Fruit fly (Drosophila melanogaster) whole organism, wandering third instar larva: ENCODE data around the gene Atxn7.
A peak's percentile ranks its signal among the peaks of the same experiment; 100 is the strongest.

Experiments used
- Abd-B ChIP-seq: fragments of >200 bp; optimal IDR thresholded peaks from 2 replicates; lab custom pipeline; 2017; ENCODE audit warnings: missing biosample characterization, missing genetic modification characterization
- CG32264 ChIP-seq: fragments of 200-800 bp; sonication (Bioruptor generic); optimal IDR thresholded peaks from 2 replicates; lab custom pipeline; 2016; ENCODE audit warnings: missing biosample characterization, missing genetic modification characterization
- CG9705 ChIP-seq: fragments of 200-800 bp; sonication (Bioruptor generic); optimal IDR thresholded peaks from 2 replicates; lab custom pipeline; 2018; ENCODE audit warnings: missing biosample characterization, mild to moderate bottlenecking, missing genetic modification characterization
- CrebA ChIP-seq: fragments of 200-800 bp; sonication (Bioruptor generic); optimal IDR thresholded peaks from 2 replicates; lab custom pipeline; 2016; ENCODE audit warnings: missing biosample characterization, mild to moderate bottlenecking, missing genetic modification characterization, borderline replicate concordance
- Dfd ChIP-seq: fragments of >200 bp; optimal IDR thresholded peaks from 2 replicates; lab custom pipeline; 2017; ENCODE audit warnings: missing biosample characterization, missing genetic modification characterization
- Dif ChIP-seq: fragments of 200-275, 200-300 bp; sonication (Bioruptor generic); optimal IDR thresholded peaks from 2 replicates; lab custom pipeline; 2018; ENCODE audit warnings: missing biosample characterization, missing genetic modification characterization; ENCODE audit not compliant: partially characterized antibody
- GATAd ChIP-seq: sonication (Bioruptor generic); optimal IDR thresholded peaks from 2 replicates; lab custom pipeline; 2016; ENCODE audit warnings: missing biosample characterization, missing genetic modification characterization
- HLH106 ChIP-seq: fragments of 200-800 bp; optimal IDR thresholded peaks from 3 replicates; lab custom pipeline; 2019; ENCODE audit warnings: missing biosample characterization, mild to moderate bottlenecking, missing genetic modification characterization, moderate library complexity
- Hnf4 ChIP-seq: fragments of 200-800 bp; sonication (Bioruptor generic); optimal IDR thresholded peaks from 2 replicates; lab custom pipeline; 2016; ENCODE audit warnings: missing biosample characterization, mild to moderate bottlenecking, missing genetic modification characterization
- Hr78 ChIP-seq: fragments of >200 bp; optimal IDR thresholded peaks from 2 replicates; lab custom pipeline; 2017; ENCODE audit warnings: missing biosample characterization, missing genetic modification characterization
- Hr83 ChIP-seq: fragments of 200-300 bp; sonication (Bioruptor generic); optimal IDR thresholded peaks from 2 replicates; lab custom pipeline; 2016; ENCODE audit warnings: missing biosample characterization, mild to moderate bottlenecking, missing genetic modification characterization, moderate library complexity; ENCODE audit not compliant: poor library complexity, severe bottlenecking
- Jra ChIP-seq: sonication (Bioruptor generic); optimal IDR thresholded peaks from 2 replicates; lab custom pipeline; 2016; ENCODE audit warnings: missing biosample characterization, missing genetic modification characterization
- Mio ChIP-seq: sonication (Bioruptor generic); optimal IDR thresholded peaks from 2 replicates; lab custom pipeline; 2016; ENCODE audit warnings: missing biosample characterization, missing genetic modification characterization
- Myc ChIP-seq: fragments of >200 bp; optimal IDR thresholded peaks from 2 replicates; lab custom pipeline; 2017
- N ChIP-seq: fragments of >200 bp; optimal IDR thresholded peaks from 2 replicates; lab custom pipeline; 2018; ENCODE audit warnings: missing biosample characterization, missing external identifiers, missing genetic modification characterization
- OdsH ChIP-seq: fragments of 200-800 bp; sonication (Bioruptor generic); optimal IDR thresholded peaks from 2 replicates; lab custom pipeline; 2016; ENCODE audit warnings: missing biosample characterization, mild to moderate bottlenecking, missing genetic modification characterization
- Rel ChIP-seq, 2 experiments: fragments of 200-800 bp; sonication (Bioruptor generic) in 1 of 2; optimal IDR thresholded peaks; 2 replicates in 1 of 2; 3 replicates in 1 of 2; lab custom pipeline; 2016 to 2019; ENCODE audit warnings: mild to moderate bottlenecking in 2 of 2, missing biosample characterization in 2 of 2, missing genetic modification characterization in 2 of 2, moderate library complexity in 1 of 2
- Sp1 ChIP-seq: fragments of 200-800 bp; sonication (Bioruptor generic); optimal IDR thresholded peaks from 3 replicates; lab custom pipeline; 2019; ENCODE audit warnings: missing biosample characterization, mild to moderate bottlenecking, missing genetic modification characterization, moderate library complexity
- Vsx2 ChIP-seq: fragments of 200-300, 225-300 bp; sonication (Bioruptor generic); optimal IDR thresholded peaks from 2 replicates; lab custom pipeline; 2018; ENCODE audit warnings: missing biosample characterization, missing genetic modification characterization; ENCODE audit not compliant: partially characterized antibody
- br ChIP-seq: fragments of 200-800 bp; sonication (Bioruptor generic); optimal IDR thresholded peaks from 2 replicates; lab custom pipeline; 2016; ENCODE audit warnings: missing biosample characterization, missing genetic modification characterization
- brk ChIP-seq: fragments of 200-800 bp; sonication (Bioruptor generic); optimal IDR thresholded peaks from 2 replicates; lab custom pipeline; 2016; ENCODE audit warnings: missing biosample characterization, mild to moderate bottlenecking, missing genetic modification characterization
- dl ChIP-seq, 2 experiments: fragments of 175-275, 200-275 bp in 1 of 2; fragments of 200-275 bp in 1 of 2; sonication (Bioruptor generic); optimal IDR thresholded peaks; lab custom pipeline; 2018; ENCODE audit warnings: mild to moderate bottlenecking in 2 of 2, missing biosample characterization in 2 of 2, missing genetic modification characterization in 2 of 2, moderate library complexity in 2 of 2; ENCODE audit not compliant: partially characterized antibody in 2 of 2, insufficient read depth in 1 of 2
- dmrt93B ChIP-seq: fragments of 200-800 bp; sonication (Bioruptor generic); optimal IDR thresholded peaks from 2 replicates; lab custom pipeline; 2018; ENCODE audit warnings: missing biosample characterization, mild to moderate bottlenecking, missing genetic modification characterization
- dsf ChIP-seq: sonication (Bioruptor generic); optimal IDR thresholded peaks from 2 replicates; lab custom pipeline; 2016; ENCODE audit warnings: missing biosample characterization, missing genetic modification characterization, borderline replicate concordance
- ey ChIP-seq: fragments of 200-800 bp; sonication (Bioruptor generic); optimal IDR thresholded peaks from 2 replicates; lab custom pipeline; 2016; ENCODE audit warnings: missing biosample characterization, missing genetic modification characterization
- foxo ChIP-seq, 2 experiments: fragments of 200-800 bp; sonication (Bioruptor generic); optimal IDR thresholded peaks; 2 replicates in 1 of 2; 3 replicates in 1 of 2; lab custom pipeline; 2016 to 2017; ENCODE audit warnings: missing biosample characterization in 2 of 2, missing genetic modification characterization in 2 of 2
- fru ChIP-seq: fragments of 200-800 bp; sonication (Bioruptor generic); optimal IDR thresholded peaks from 3 replicates; lab custom pipeline; 2016; ENCODE audit warnings: missing biosample characterization, mild to moderate bottlenecking, missing genetic modification characterization
- h ChIP-seq: fragments of 200-800 bp; sonication (Bioruptor generic); optimal IDR thresholded peaks from 3 replicates; lab custom pipeline; 2016; ENCODE audit warnings: missing biosample characterization, mild to moderate bottlenecking, missing genetic modification characterization
- lola ChIP-seq: fragments of >200 bp; optimal IDR thresholded peaks from 2 replicates; lab custom pipeline; 2017; ENCODE audit warnings: missing biosample characterization, missing genetic modification characterization
- pan ChIP-seq: fragments of >200 bp; optimal IDR thresholded peaks from 2 replicates; lab custom pipeline; 2017
- psq ChIP-seq: fragments of 200-800 bp; sonication (Bioruptor generic); optimal IDR thresholded peaks from 3 replicates; lab custom pipeline; 2017; ENCODE audit warnings: missing biosample characterization, mild to moderate bottlenecking, missing genetic modification characterization, moderate library complexity
- rgr ChIP-seq: fragments of 200-800 bp; sonication (Bioruptor generic); optimal IDR thresholded peaks from 3 replicates; lab custom pipeline; 2016; ENCODE audit warnings: missing biosample characterization, mild to moderate bottlenecking, missing genetic modification characterization
- sage ChIP-seq: fragments of 200-800 bp; sonication (Bioruptor generic); optimal IDR thresholded peaks from 2 replicates; lab custom pipeline; 2016; ENCODE audit warnings: missing biosample characterization, mild to moderate bottlenecking, missing genetic modification characterization
- sv ChIP-seq: fragments of 200-800 bp; sonication (Bioruptor generic); optimal IDR thresholded peaks from 3 replicates; lab custom pipeline; 2016; ENCODE audit warnings: missing biosample characterization, missing genetic modification characterization
- tai ChIP-seq: sonication (Bioruptor generic); optimal IDR thresholded peaks from 2 replicates; lab custom pipeline; 2016; ENCODE audit warnings: missing biosample characterization, missing genetic modification characterization
- usp ChIP-seq: fragments of >200 bp; optimal IDR thresholded peaks from 2 replicates; lab custom pipeline; 2017; ENCODE audit warnings: missing biosample characterization, missing genetic modification characterization
- woc ChIP-seq: sonication (Bioruptor generic); optimal IDR thresholded peaks from 2 replicates; lab custom pipeline; 2016; ENCODE audit warnings: missing biosample characterization, mild to moderate bottlenecking, missing genetic modification characterization

Atxn7 gene

dm6 chr2L:2363626-2364147 is 12.0 kb upstream of the Atxn7 start (continued):
- TF ChIP-seq Vsx2 (GFP tag; lab: Kevin White, UChicago): no peak
- TF ChIP-seq h: peak; percentile 96
- TF ChIP-seq dl (GFP tag; optimal IDR thresholded peaks at IDR 0.05; lab: Kevin White, UChicago; ENCODE audit: insufficient read depth in 1 of 2, partially characterized antibody in 2 of 2): no peak
- TF ChIP-seq GATAd (GFP tag; lab: Kevin White, UChicago): no peak

dm6 chr2L:2364200-2364754 is 11.4 kb upstream of the Atxn7 start:
- TF ChIP-seq Dfd (GFP tag; lab: Kevin White, UChicago): no peak
- TF ChIP-seq dl (GFP tag; optimal IDR thresholded peaks at IDR 0.05; lab: Kevin White, UChicago; ENCODE audit: insufficient read depth in 1 of 2, partially characterized antibody in 2 of 2): peak; percentile 23 to 35
- peak; percentile 6 for TF ChIP-seq rgr (GFP tag; lab: Kevin White, UChicago)
- peak; percentile 71 for TF ChIP-seq woc (GFP tag; lab: Kevin White, UChicago)
- no peak for TF ChIP-seq Rel (GFP tag; optimal IDR thresholded peaks at IDR 0.05; lab: Kevin White, UChicago)
- TF ChIP-seq Rel (tag; optimal IDR thresholded peaks at IDR 0.05; lab: Kevin White, UChicago): no peak
- TF ChIP-seq Dif (GFP tag; lab: Kevin White, UChicago): peak; percentile 55
- TF ChIP-seq Hr83: peak; percentile 32

dm6 chr2L:2365077-2365651 is 10.5 kb upstream of the Atxn7 start, which contains the start of the genes Rab5 and Axud1:
Gene Rab5 (minus strand): TSS chr2L:2365273.
Gene Axud1 (plus strand): TSS chr2L:2365345.
- TF ChIP-seq Abd-B (no peak), usp (GFP tag; lab: Kevin White, UChicago) (no peak), dl (GFP tag; optimal IDR thresholded peaks at IDR 0.05; lab: Kevin White, UChicago; ENCODE audit: insufficient read depth in 1 of 2, partially characterized antibody in 2 of 2) (no peak), HLH106 (tag; lab: Kevin White, UChicago) (no peak), dsf (GFP tag; lab: Kevin White, UChicago) (no peak), sv (GFP tag; lab: Kevin White, UChicago) (no peak), dmrt93B (GFP tag; lab: Kevin White, UChicago) (no peak), Dif (GFP tag; lab: Kevin White, UChicago) (no peak), fru (GFP tag; lab: Kevin White, UChicago) (peak; percentile 47), Hr83 (peak; percentile 33), Jra (GFP tag; lab: Kevin White, UChicago) (peak; percentile 45), OdsH (GFP tag; lab: Kevin White, UChicago) (no peak), Vsx2 (GFP tag; lab: Kevin White, UChicago) (no peak), GATAd (GFP tag; lab: Kevin White, UChicago) (no peak), woc (GFP tag; lab: Kevin White, UChicago) (no peak), CG9705 (no peak), psq (no peak), brk (peak; percentile 28), CG32264 (no peak), lola (GFP tag; lab: Kevin White, UChicago) (no peak), Rel (GFP tag; optimal IDR thresholded peaks at IDR 0.05; lab: Kevin White, UChicago) (no peak), Rel (tag; optimal IDR thresholded peaks at IDR 0.05; lab: Kevin White, UChicago) (no peak), rgr (GFP tag; lab: Kevin White, UChicago) (no peak), Hnf4 (GFP tag; lab: Kevin White, UChicago) (no peak), ey (GFP tag; lab: Kevin White, UChicago) (no peak), Hr78 (GFP tag; lab: Kevin White, UChicago) (no peak), h (peak; percentile 17), sage (no peak), br (GFP tag; lab: Kevin White, UChicago) (no peak)

dm6 chr2L:2365655-2366214 is 9.9 kb upstream of the Atxn7 start:
- TF ChIP-seq HLH106 (tag; lab: Kevin White, UChicago) (peak; percentile 46), Mio (no peak), Jra (GFP tag; lab: Kevin White, UChicago) (no peak), N (GFP tag; lab: Kevin White, UChicago) (no peak), Dif (GFP tag; lab: Kevin White, UChicago) (no peak), OdsH (GFP tag; lab: Kevin White, UChicago) (no peak), br (GFP tag; lab: Kevin White, UChicago) (no peak), Abd-B (no peak), pan (lab: Kevin White, UChicago) (no peak), Sp1 (GFP tag; lab: Kevin White, UChicago) (no peak), foxo (GFP tag; optimal IDR thresholded peaks at IDR 0.05; lab: Kevin White, UChicago) (peak in 1 of 2 experiments; percentile 32), dl (GFP tag; optimal IDR thresholded peaks at IDR 0.05; lab: Kevin White, UChicago; ENCODE audit: insufficient read depth in 1 of 2, partially characterized antibody in 2 of 2) (no peak), Hr78 (GFP tag; lab: Kevin White, UChicago) (no peak), Rel (GFP tag; optimal IDR thresholded peaks at IDR 0.05; lab: Kevin White, UChicago) (no peak), Rel (tag; optimal IDR thresholded peaks at IDR 0.05; lab: Kevin White, UChicago) (no peak), tai (no peak), ey (GFP tag; lab: Kevin White, UChicago) (no peak), Hnf4 (GFP tag; lab: Kevin White, UChicago) (no peak), Hr83 (no peak), Myc (lab: Kevin White, UChicago) (no peak), dmrt93B (GFP tag; lab: Kevin White, UChicago) (no peak), CrebA (GFP tag; lab: Kevin White, UChicago) (no peak), sage (peak; percentile 7), CG9705 (no peak), Vsx2 (GFP tag; lab: Kevin White, UChicago) (no peak), brk (no peak)
